Worm (Caenorhabditis elegans) whole organism, mixed stage, embryonic: ENCODE measurements around the gene fbxa-151.

Source experiments
- M03D4.4 ChIP-seq: sonication (generic microtip); optimal IDR thresholded peaks from 2 replicates; lab custom pipeline; 2017; ENCODE audit warnings: mild to moderate bottlenecking, missing genetic modification characterization, missing compliant biosample characterization
- bed-3 ChIP-seq: fragments of 200-800 bp; sonication (Bioruptor generic); optimal IDR thresholded peaks from 3 replicates; lab custom pipeline; 2018; ENCODE audit warnings: mild to moderate bottlenecking, missing genetic modification characterization, moderate library complexity, missing compliant biosample characterization
- blmp-1 ChIP-seq: fragments of 150-350 bp; optimal IDR thresholded peaks from 2 replicates; lab custom pipeline; 2014; ENCODE audit warnings: missing biosample characterization, missing genetic modification characterization
- ceh-39 ChIP-seq: fragments of 150-350 bp; optimal IDR thresholded peaks from 2 replicates; lab custom pipeline; 2014; ENCODE audit warnings: missing biosample characterization, missing genetic modification characterization
- ceh-43 ChIP-seq: fragments of 200-800 bp; sonication (Bioruptor generic); optimal IDR thresholded peaks from 2 replicates; lab custom pipeline; 2018; ENCODE audit warnings: mild to moderate bottlenecking, missing genetic modification characterization, moderate library complexity, missing compliant biosample characterization
- ceh-83 ChIP-seq: fragments of 200-800 bp; sonication (Bioruptor generic); optimal IDR thresholded peaks from 2 replicates; lab custom pipeline; 2018; ENCODE audit warnings: mild to moderate bottlenecking, missing genetic modification characterization, missing compliant biosample characterization
- ces-1 ChIP-seq: fragments of 150-350 bp; optimal IDR thresholded peaks from 2 replicates; lab custom pipeline; 2014; ENCODE audit warnings: missing biosample characterization, missing genetic modification reagents, missing genetic modification characterization
- drap-1 ChIP-seq: fragments of 200-800 bp; sonication (Bioruptor generic); optimal IDR thresholded peaks from 3 replicates; lab custom pipeline; 2018; ENCODE audit warnings: mild to moderate bottlenecking, missing genetic modification characterization, missing compliant biosample characterization
- elt-1 ChIP-seq: sonication (generic microtip); optimal IDR thresholded peaks from 2 replicates; lab custom pipeline; 2017; ENCODE audit warnings: missing genetic modification characterization, mild to moderate bottlenecking, missing compliant biosample characterization, antibody characterized with exemption, moderate library complexity, borderline replicate concordance; ENCODE audit not compliant: insufficient read depth
- elt-3 ChIP-seq: fragments of 150-350 bp; optimal IDR thresholded peaks from 2 replicates; lab custom pipeline; 2014; ENCODE audit warnings: missing biosample characterization, missing genetic modification characterization
- flh-1 ChIP-seq: fragments of 200-800 bp; sonication (Bioruptor generic); optimal IDR thresholded peaks from 2 replicates; lab custom pipeline; 2018; ENCODE audit warnings: mild to moderate bottlenecking, missing genetic modification characterization, moderate library complexity, missing compliant biosample characterization
- ham-2 ChIP-seq: fragments of 200-800 bp; sonication (Bioruptor generic); optimal IDR thresholded peaks from 2 replicates; lab custom pipeline; 2018; ENCODE audit warnings: mild to moderate bottlenecking, missing genetic modification characterization, missing compliant biosample characterization
- hlh-1 ChIP-seq: fragments of 150-350 bp; optimal IDR thresholded peaks from 2 replicates; lab custom pipeline; 2014; ENCODE audit warnings: missing biosample characterization, missing genetic modification reagents, missing genetic modification characterization
- lin-13 ChIP-seq: fragments of 150-350 bp; optimal IDR thresholded peaks from 2 replicates; lab custom pipeline; 2014; ENCODE audit warnings: missing biosample characterization, missing genetic modification characterization
- mab-5 ChIP-seq: fragments of 150-350 bp; optimal IDR thresholded peaks from 2 replicates; lab custom pipeline; 2014; ENCODE audit warnings: missing biosample characterization, missing genetic modification characterization
- mep-1 ChIP-seq: fragments of 150-350 bp; optimal IDR thresholded peaks from 2 replicates; lab custom pipeline; 2017; ENCODE audit warnings: missing biosample characterization, missing genetic modification reagents, missing genetic modification characterization, inconsistent platforms
- mls-2 ChIP-seq: sonication (generic microtip); optimal IDR thresholded peaks from 2 replicates; lab custom pipeline; 2016; ENCODE audit warnings: mild to moderate bottlenecking, missing genetic modification characterization, moderate library complexity, missing compliant biosample characterization
- nhr-12 ChIP-seq: fragments of 150-350 bp; optimal IDR thresholded peaks from 2 replicates; lab custom pipeline; 2014; ENCODE audit warnings: missing biosample characterization, missing genetic modification characterization
- nhr-2 ChIP-seq: fragments of 150-350 bp; optimal IDR thresholded peaks from 2 replicates; lab custom pipeline; 2014; ENCODE audit warnings: missing biosample characterization, missing genetic modification characterization
- nhr-237 ChIP-seq: fragments of 150-350 bp; optimal IDR thresholded peaks from 2 replicates; lab custom pipeline; 2014; ENCODE audit warnings: missing biosample characterization, missing genetic modification characterization
- nhr-76 ChIP-seq: sonication (generic microtip); optimal IDR thresholded peaks from 2 replicates; lab custom pipeline; 2017; ENCODE audit warnings: missing biosample characterization, missing genetic modification characterization
- pha-4 ChIP-seq: fragments of 150-350 bp; optimal IDR thresholded peaks from 2 replicates; lab custom pipeline; 2018; ENCODE audit warnings: missing biosample characterization, missing genetic modification reagents, missing genetic modification characterization
- sem-2 ChIP-seq: fragments of 200-800 bp; sonication (Bioruptor generic); optimal IDR thresholded peaks from 2 replicates; lab custom pipeline; 2018; ENCODE audit warnings: mild to moderate bottlenecking, missing genetic modification characterization, missing compliant biosample characterization
- snpc-4 ChIP-seq: fragments of 150-350 bp; optimal IDR thresholded peaks from 2 replicates; lab custom pipeline; 2014; ENCODE audit warnings: missing biosample characterization, missing genetic modification characterization
- sptf-1 ChIP-seq: sonication (generic microtip); optimal IDR thresholded peaks from 2 replicates; lab custom pipeline; 2017; ENCODE audit warnings: mild to moderate bottlenecking, missing genetic modification characterization, moderate library complexity, missing compliant biosample characterization
- unc-120 ChIP-seq: sonication (generic microtip); optimal IDR thresholded peaks from 2 replicates; lab custom pipeline; 2017; ENCODE audit warnings: missing genetic modification characterization, missing compliant biosample characterization; ENCODE audit not compliant: poor library complexity, severe bottlenecking
- unc-39 ChIP-seq: fragments of 150-350 bp; optimal IDR thresholded peaks from 2 replicates; lab custom pipeline; 2014; ENCODE audit warnings: missing biosample characterization, missing genetic modification characterization
- unc-62 ChIP-seq: fragments of 150-350 bp; optimal IDR thresholded peaks from 2 replicates; lab custom pipeline; 2014; ENCODE audit warnings: missing biosample characterization, missing genetic modification reagents, missing genetic modification characterization
- zip-8 ChIP-seq: fragments of 150-350 bp; optimal IDR thresholded peaks from 2 replicates; lab custom pipeline; 2014; ENCODE audit warnings: missing biosample characterization, missing genetic modification characterization

The fbxa-151 gene

DNA sequence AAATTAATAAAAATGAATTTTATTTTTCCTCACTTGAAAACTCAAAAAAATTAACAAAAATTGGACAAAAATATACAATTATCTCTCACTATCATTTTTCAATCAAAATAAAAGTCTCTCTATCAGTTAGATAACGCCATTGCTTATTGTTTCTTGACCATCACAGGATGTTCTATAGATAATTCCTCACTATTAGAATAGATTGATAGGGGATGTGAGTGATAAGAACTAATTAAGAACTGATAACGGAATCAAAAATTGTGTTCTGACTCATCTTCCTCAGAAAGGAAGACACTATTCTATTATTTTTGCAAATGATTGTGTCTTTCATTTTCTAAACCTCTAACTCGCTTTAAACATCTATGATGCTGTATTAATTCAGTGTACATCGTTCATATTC lies 22.4 kb upstream of the fbxa-151 start:
- no peak for TF ChIP-seq nhr-76
- no peak for TF ChIP-seq nhr-237 (tag; lab: Kevin White, UChicago)
- TF ChIP-seq unc-39 (tag; lab: Kevin White, UChicago): no peak
- TF ChIP-seq unc-120 (tag; lab: Kevin White, UChicago): no peak
- TF ChIP-seq snpc-4 (tag; lab: Kevin White, UChicago): no peak
- TF ChIP-seq ceh-39 (tag; lab: Kevin White, UChicago): no peak
- TF ChIP-seq mls-2 (tag; lab: Kevin White, UChicago): no peak
- no peak for TF ChIP-seq drap-1 (GFP tag; lab: Kevin White, UChicago)
- TF ChIP-seq lin-13 (tag; lab: Kevin White, UChicago): no peak

DNA sequence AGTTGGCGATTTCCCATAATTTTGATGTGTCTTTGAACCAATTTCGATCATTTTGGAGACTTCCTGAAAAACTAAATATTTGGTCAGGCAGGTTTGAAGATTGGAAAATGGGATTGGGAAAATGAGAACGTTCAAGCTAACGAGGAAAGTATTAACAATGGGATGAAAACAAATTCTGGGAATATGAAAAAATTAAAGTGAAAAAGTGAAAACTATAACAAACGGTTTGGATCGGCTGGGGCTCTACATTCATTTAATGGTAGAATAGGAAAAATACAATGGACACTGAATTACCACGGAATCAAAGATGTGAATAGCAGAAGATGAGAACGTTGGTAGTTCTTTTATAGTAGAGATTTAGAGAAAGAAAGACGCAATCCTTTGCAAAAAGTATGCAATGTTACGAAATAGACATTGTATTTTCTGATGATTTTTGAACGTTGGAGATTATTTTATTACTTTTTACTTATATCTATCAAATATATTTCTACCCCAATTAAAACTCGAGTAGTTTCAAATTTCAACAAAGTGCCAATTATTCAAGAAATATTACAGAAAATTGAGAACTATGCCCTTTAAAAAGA lies 21.9 kb upstream of the fbxa-151 start, which contains the start of gene fbxa-50:
TSS of gene fbxa-50 (minus strand) at position 51 of the 584 bp plus-strand sequence.
- no peak for TF ChIP-seq nhr-76
- TF ChIP-seq bed-3 (GFP tag; lab: Kevin White, UChicago): no peak
- no peak for TF ChIP-seq ces-1 (GFP tag; lab: Kevin White, UChicago)
- no peak for TF ChIP-seq drap-1 (GFP tag; lab: Kevin White, UChicago)
- TF ChIP-seq mls-2 (tag; lab: Kevin White, UChicago): no peak
- TF ChIP-seq snpc-4 (tag; lab: Kevin White, UChicago): no peak

DNA sequence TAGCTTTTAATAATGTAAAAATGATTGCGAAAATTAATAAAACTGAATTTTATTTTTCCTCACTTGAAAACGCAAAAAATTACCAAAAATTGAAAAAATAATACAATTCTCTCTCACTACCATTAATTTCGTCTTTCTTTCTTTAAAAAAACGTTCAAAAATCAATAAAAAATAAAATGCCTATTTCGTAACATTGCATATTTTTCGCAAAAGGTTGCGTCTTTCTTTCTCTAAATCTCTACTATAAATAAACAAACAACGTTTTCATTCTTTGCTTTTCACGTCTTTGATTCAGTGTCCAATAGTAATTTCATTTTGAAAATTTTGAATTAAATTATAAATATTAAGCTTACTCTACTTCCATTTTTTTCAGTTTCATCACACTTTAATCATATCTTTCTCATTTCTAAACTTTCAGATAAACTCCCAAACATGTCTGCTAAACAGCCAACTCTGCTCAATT lies 17.9 kb upstream of the fbxa-151 start, which contains the start of gene fbxa-37:
TSS of gene fbxa-37 (plus strand) at position 413 of the 463 bp plus-strand sequence.
- no peak for TF ChIP-seq sptf-1 (tag; lab: Kevin White, UChicago)
- TF ChIP-seq lin-13 (tag; lab: Kevin White, UChicago): no peak
- no peak for TF ChIP-seq hlh-1
- TF ChIP-seq, all 35 proteins: peak for 0

DNA sequence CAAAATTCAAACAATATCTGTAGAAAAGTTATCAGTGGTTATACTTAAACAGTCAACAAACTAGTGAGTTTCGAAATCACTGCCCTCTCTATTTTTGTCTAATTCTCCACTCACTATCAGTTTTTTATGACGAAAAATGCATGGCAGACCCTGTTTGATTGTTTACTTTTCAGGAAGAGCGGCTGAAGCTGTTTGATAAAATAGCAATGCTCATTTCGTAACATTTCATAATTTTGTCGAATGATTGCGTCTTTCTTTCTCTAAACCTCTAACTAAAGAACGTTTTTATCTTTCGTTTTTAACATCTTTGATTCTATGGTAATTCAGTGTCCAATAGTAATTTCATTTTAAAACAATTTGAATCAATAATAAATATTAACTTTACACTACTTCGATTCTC lies 12.5 kb upstream of the fbxa-151 start:
- TF ChIP-seq drap-1 (GFP tag; lab: Kevin White, UChicago) (no peak), nhr-237 (tag; lab: Kevin White, UChicago) (no peak), sptf-1 (tag; lab: Kevin White, UChicago) (no peak), M03D4.4 (tag; lab: Kevin White, UChicago) (no peak), ceh-83 (no peak), ceh-43 (GFP tag; lab: Kevin White, UChicago) (no peak), zip-8 (tag; lab: Kevin White, UChicago) (no peak), hlh-1 (no peak), mls-2 (tag; lab: Kevin White, UChicago) (no peak), flh-1 (GFP tag; lab: Kevin White, UChicago) (no peak), bed-3 (GFP tag; lab: Kevin White, UChicago) (no peak), ceh-39 (tag; lab: Kevin White, UChicago) (no peak)
- TF ChIP-seq, all 35 proteins: peak for 0

DNA sequence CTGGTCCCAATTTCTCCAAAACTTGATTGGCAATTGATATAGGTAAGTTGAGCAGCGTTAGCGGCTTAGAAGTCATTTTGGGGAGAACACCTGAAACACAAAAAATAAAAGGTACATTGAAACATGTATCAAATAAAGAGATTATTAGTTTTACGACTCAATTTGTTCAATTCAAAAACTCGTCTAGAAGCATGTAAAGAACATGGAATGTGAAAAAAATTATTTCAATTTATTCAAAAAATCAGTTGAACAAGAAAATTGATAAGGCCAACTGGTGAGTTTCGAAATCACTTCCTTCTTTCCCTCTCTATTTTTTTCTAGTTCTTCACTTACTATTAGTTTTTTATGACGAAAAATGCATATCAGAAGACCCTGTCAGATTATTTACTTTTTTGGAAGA lies 8.8 kb upstream of the fbxa-151 start, which contains the start of gene fbxa-30:
TSS of gene fbxa-30 (minus strand) at position 101 of the 400 bp plus-strand sequence.
- no peak for TF ChIP-seq nhr-76
- TF ChIP-seq M03D4.4 (tag; lab: Kevin White, UChicago): no peak
- TF ChIP-seq ceh-83: no peak
- TF ChIP-seq zip-8 (tag; lab: Kevin White, UChicago): no peak
- TF ChIP-seq sem-2: no peak
- TF ChIP-seq ceh-43 (GFP tag; lab: Kevin White, UChicago): no peak
- no peak for TF ChIP-seq mep-1 (tag; lab: Kevin White, UChicago)
- no peak for TF ChIP-seq ham-2
- no peak for TF ChIP-seq elt-1
- TF ChIP-seq nhr-12 (tag; lab: Kevin White, UChicago): no peak
- no peak for TF ChIP-seq drap-1 (GFP tag; lab: Kevin White, UChicago)
- TF ChIP-seq pha-4 (tag; lab: Kevin White, UChicago): no peak
- TF ChIP-seq unc-62 (GFP tag; lab: Kevin White, UChicago): no peak
- TF ChIP-seq blmp-1 (tag; lab: Kevin White, UChicago): no peak
- TF ChIP-seq, all 35 proteins: peak for 0

DNA sequence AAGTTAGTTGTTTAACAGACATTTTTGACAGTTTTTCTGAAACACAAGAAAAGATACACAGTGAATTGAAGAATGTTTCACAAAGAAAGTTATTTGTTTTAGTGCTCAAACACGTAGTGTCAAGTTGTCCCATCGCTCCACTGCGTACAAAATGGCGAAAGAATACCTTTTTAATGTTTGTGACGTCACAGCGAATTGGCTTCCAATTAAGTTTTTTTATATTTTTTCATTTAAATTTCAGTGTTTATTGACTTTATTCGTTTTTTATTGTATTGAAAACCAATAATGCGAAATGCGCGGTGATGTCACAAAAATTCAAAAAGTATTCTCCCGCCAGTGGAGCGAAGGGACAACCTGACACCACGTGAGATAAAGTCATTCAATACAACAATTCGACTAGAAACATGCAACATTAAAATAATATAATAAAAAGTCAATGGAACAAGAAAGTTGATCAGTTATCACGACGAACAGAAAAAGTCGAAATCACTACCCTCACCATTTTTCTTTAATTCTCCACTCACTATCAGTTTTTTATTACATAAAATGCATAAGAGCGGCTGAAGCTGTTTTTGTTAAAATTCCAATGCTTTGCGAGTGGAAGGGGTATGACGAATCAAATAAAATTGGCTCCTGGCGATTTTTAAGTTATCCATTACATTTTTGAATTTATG lies 7.1 kb upstream of the fbxa-151 start, which contains the start of gene fbxa-29:
TSS of gene fbxa-29 (minus strand) at position 51 of the 674 bp plus-strand sequence.
- TF ChIP-seq sem-2 (no peak), nhr-2 (no peak), ham-2 (no peak), mab-5 (tag; lab: Kevin White, UChicago) (no peak), drap-1 (GFP tag; lab: Kevin White, UChicago) (no peak), mep-1 (tag; lab: Kevin White, UChicago) (no peak), ces-1 (GFP tag; lab: Kevin White, UChicago) (no peak), elt-3 (no peak), sptf-1 (tag; lab: Kevin White, UChicago) (no peak), zip-8 (tag; lab: Kevin White, UChicago) (no peak), snpc-4 (tag; lab: Kevin White, UChicago) (no peak), pha-4 (tag; lab: Kevin White, UChicago) (no peak)
